Fruit fly (Drosophila melanogaster) whole organism, embryonic: Measurements from ENCODE around the gene tub.

Source experiments
- Atf-2 ChIP-seq: fragments of 200-800 bp; sonication (Bioruptor generic); optimal IDR thresholded peaks from 2 replicates; lab custom pipeline; 2016; ENCODE audit warnings: missing biosample characterization, missing genetic modification characterization
- Bdp1 ChIP-seq: fragments of 200-800 bp; sonication (Bioruptor generic); optimal IDR thresholded peaks from 3 replicates; lab custom pipeline; 2016; ENCODE audit warnings: missing biosample characterization, missing genetic modification characterization
- CG10209 ChIP-seq: fragments of 200-800 bp; sonication (Bioruptor generic); optimal IDR thresholded peaks from 3 replicates; lab custom pipeline; 2017; ENCODE audit warnings: missing biosample characterization, mild to moderate bottlenecking, missing genetic modification characterization, missing genetic modification reagents
- CG11085 ChIP-seq: fragments of 200-800 bp; sonication (Bioruptor generic); IDR thresholded peaks from 2 replicates; pipeline ENCODE4 v1.3.6; 2022; ENCODE audit warnings: missing biosample characterization, missing genetic modification characterization
- CG11398 ChIP-seq: fragments of 200-800 bp; sonication (Bioruptor generic); optimal IDR thresholded peaks from 2 replicates; lab custom pipeline; 2016; ENCODE audit warnings: missing biosample characterization, missing genetic modification characterization
- CG11504 ChIP-seq: fragments of 200-800 bp; sonication (Bioruptor generic); optimal IDR thresholded peaks from 3 replicates; lab custom pipeline; 2019; ENCODE audit warnings: missing biosample characterization, mild to moderate bottlenecking, missing genetic modification characterization, moderate library complexity
- CG12155 ChIP-seq: fragments of 200-800 bp; sonication (Bioruptor generic); optimal IDR thresholded peaks from 3 replicates; lab custom pipeline; 2016; ENCODE audit warnings: missing biosample characterization, missing genetic modification characterization
- CG12219 ChIP-seq: fragments of 200-800 bp; sonication (Bioruptor generic); optimal IDR thresholded peaks from 3 replicates; lab custom pipeline; 2018; ENCODE audit warnings: missing biosample characterization, mild to moderate bottlenecking, missing genetic modification characterization
- CG12391 ChIP-seq: fragments of 200-800 bp; sonication (Bioruptor generic); optimal IDR thresholded peaks from 3 replicates; lab custom pipeline; 2018; ENCODE audit warnings: missing biosample characterization, mild to moderate bottlenecking, missing genetic modification characterization, moderate library complexity
- CG14050 ChIP-seq: fragments of 200-800 bp; sonication (Bioruptor generic); IDR thresholded peaks from 3 replicates; pipeline ENCODE4 v1.3.6; 2022; ENCODE audit warnings: missing biosample characterization, missing genetic modification characterization
- CG15269 ChIP-seq: fragments of 200-800 bp; sonication (Bioruptor generic); optimal IDR thresholded peaks from 2 replicates; lab custom pipeline; 2018; ENCODE audit warnings: missing biosample characterization, mild to moderate bottlenecking, missing genetic modification characterization, moderate library complexity
- CG1602 ChIP-seq: fragments of 200-800 bp; sonication (Bioruptor generic); optimal IDR thresholded peaks from 3 replicates; lab custom pipeline; 2016; ENCODE audit warnings: missing biosample characterization, missing genetic modification characterization
- CG17612 ChIP-seq: fragments of 200-800 bp; sonication (Bioruptor generic); IDR thresholded peaks from 2 replicates; pipeline ENCODE4 v1.3.6; 2022; ENCODE audit warnings: missing biosample characterization, missing genetic modification characterization
- CG18011 ChIP-seq: fragments of 200-800 bp; sonication (Bioruptor generic); optimal IDR thresholded peaks from 2 replicates; lab custom pipeline; 2017; ENCODE audit warnings: missing biosample characterization, missing genetic modification characterization, mild to moderate bottlenecking, moderate library complexity, missing genotype
- CG31365 ChIP-seq: fragments of 200-800 bp; sonication (Bioruptor generic); optimal IDR thresholded peaks from 2 replicates; lab custom pipeline; 2018; ENCODE audit warnings: missing biosample characterization, mild to moderate bottlenecking, missing genetic modification characterization
- CG4707 ChIP-seq: fragments of 200-800 bp; sonication (Bioruptor generic); optimal IDR thresholded peaks from 2 replicates; lab custom pipeline; 2018; ENCODE audit warnings: missing biosample characterization, mild to moderate bottlenecking, missing genetic modification characterization, moderate library complexity
- CG6765 ChIP-seq: fragments of 200-800 bp; sonication (Bioruptor generic); optimal IDR thresholded peaks from 3 replicates; lab custom pipeline; 2017; ENCODE audit warnings: missing biosample characterization, mild to moderate bottlenecking, missing genetic modification characterization
- CG7745 ChIP-seq: fragments of 200-800 bp; sonication (Bioruptor generic); optimal IDR thresholded peaks from 2 replicates; lab custom pipeline; 2018; ENCODE audit warnings: missing biosample characterization, mild to moderate bottlenecking, missing genetic modification characterization, moderate library complexity
- CG8765 ChIP-seq: fragments of 200-800 bp; sonication (Bioruptor generic); IDR thresholded peaks from 2 replicates; pipeline ENCODE4 v1.3.6; 2022; ENCODE audit warnings: missing biosample characterization, missing genetic modification characterization
- CG9215 ChIP-seq: fragments of 200-800 bp; sonication (Bioruptor generic); IDR thresholded peaks from 2 replicates; pipeline ENCODE4 v1.3.6; 2022; ENCODE audit warnings: missing biosample characterization, missing genetic modification characterization
- CG9437 ChIP-seq: fragments of 200-800 bp; sonication (Bioruptor generic); optimal IDR thresholded peaks from 2 replicates; lab custom pipeline; 2018; ENCODE audit warnings: missing biosample characterization, mild to moderate bottlenecking, missing genetic modification characterization
- CkIIα-i1 ChIP-seq: fragments of 200-800 bp; sonication (Bioruptor generic); IDR thresholded peaks from 2 replicates; pipeline ENCODE4 v1.3.6; 2022; ENCODE audit warnings: missing biosample characterization, missing genetic modification characterization
- Doc3 ChIP-seq: fragments of 200-800 bp; sonication (Bioruptor generic); IDR thresholded peaks from 3 replicates; pipeline ENCODE4 v1.3.6; 2022; ENCODE audit warnings: missing biosample characterization, missing genetic modification characterization; ENCODE audit not compliant: partially characterized antibody
- ERR ChIP-seq: fragments of 200-800 bp; sonication (Bioruptor generic); optimal IDR thresholded peaks from 2 replicates; lab custom pipeline; 2016; ENCODE audit warnings: missing biosample characterization, missing genetic modification characterization
- MBD-R2 ChIP-seq: fragments of 200-800 bp; sonication (Bioruptor generic); IDR thresholded peaks from 2 replicates; pipeline ENCODE4 v1.3.6; 2022; ENCODE audit warnings: missing biosample characterization, missing genetic modification characterization
- Med ChIP-seq: fragments of 200-800 bp; sonication (Bioruptor generic); peaks from one replicate; lab custom pipeline; 2016; ENCODE audit warnings: missing biosample characterization, missing genetic modification characterization, mild to moderate bottlenecking, inconsistent platforms, moderate library complexity
- Six4 ChIP-seq: fragments of 200-800 bp; sonication (Bioruptor generic); optimal IDR thresholded peaks from 2 replicates; lab custom pipeline; 2016; ENCODE audit warnings: missing biosample characterization, missing genetic modification characterization
- Sox102F ChIP-seq: fragments of 200-800 bp; sonication (Bioruptor generic); optimal IDR thresholded peaks from 2 replicates; lab custom pipeline; 2018; ENCODE audit warnings: missing biosample characterization, mild to moderate bottlenecking, missing genetic modification characterization, moderate library complexity
- Sry-β ChIP-seq: fragments of 200-800 bp; sonication (Bioruptor generic); optimal IDR thresholded peaks from 2 replicates; lab custom pipeline; 2018; ENCODE audit warnings: missing biosample characterization, mild to moderate bottlenecking, missing genetic modification characterization, moderate library complexity
- ap ChIP-seq: fragments of 200-800 bp; sonication (Bioruptor generic); IDR thresholded peaks from 2 replicates; pipeline ENCODE4 v1.3.6; 2022; ENCODE audit warnings: missing biosample characterization, missing genetic modification characterization
- btn ChIP-seq: fragments of 200-800 bp; sonication (Bioruptor generic); optimal IDR thresholded peaks from 2 replicates; lab custom pipeline; 2016; ENCODE audit warnings: missing biosample characterization, missing genetic modification characterization
- chm ChIP-seq: fragments of 200-800 bp; sonication (Bioruptor generic); IDR thresholded peaks from 2 replicates; pipeline ENCODE4 v1.3.6; 2022; ENCODE audit warnings: missing biosample characterization, missing genetic modification characterization
- chn ChIP-seq: fragments of 200-800 bp; sonication (Bioruptor generic); optimal IDR thresholded peaks from 2 replicates; lab custom pipeline; 2016; ENCODE audit warnings: missing biosample characterization, missing genetic modification characterization
- dati ChIP-seq: fragments of 200-800 bp; sonication (Bioruptor generic); IDR thresholded peaks from 2 replicates; pipeline ENCODE4 v1.3.6; 2022; ENCODE audit warnings: missing biosample characterization, missing genetic modification characterization
- dmrt99B ChIP-seq: fragments of 200-800 bp; sonication (Bioruptor generic); optimal IDR thresholded peaks from 2 replicates; lab custom pipeline; 2018; ENCODE audit warnings: missing biosample characterization, mild to moderate bottlenecking, missing genetic modification characterization, moderate library complexity
- ewg ChIP-seq: fragments of 200-800 bp; sonication (Bioruptor generic); optimal IDR thresholded peaks from 3 replicates; lab custom pipeline; 2017; ENCODE audit warnings: mild to moderate bottlenecking, missing biosample characterization, missing genetic modification reagents, missing genetic modification characterization
- odd ChIP-seq: fragments of 200-800 bp; sonication (Bioruptor generic); optimal IDR thresholded peaks from 2 replicates; lab custom pipeline; 2017; ENCODE audit warnings: missing biosample characterization, mild to moderate bottlenecking, missing genetic modification characterization
- org-1 ChIP-seq: fragments of 200-800 bp; sonication (Bioruptor generic); optimal IDR thresholded peaks from 2 replicates; lab custom pipeline; 2017; ENCODE audit warnings: missing biosample characterization, missing genetic modification characterization
- pros ChIP-seq: fragments of 200-800 bp; sonication (Bioruptor generic); optimal IDR thresholded peaks from 3 replicates; lab custom pipeline; 2019; ENCODE audit warnings: missing biosample characterization, mild to moderate bottlenecking, missing genetic modification characterization, moderate library complexity
- pzg ChIP-seq: fragments of 200-800 bp; sonication (Bioruptor generic); optimal IDR thresholded peaks from 3 replicates; lab custom pipeline; 2018; ENCODE audit warnings: missing biosample characterization, mild to moderate bottlenecking, missing genetic modification characterization, moderate library complexity
- sd ChIP-seq: fragments of 200-800 bp; sonication (Bioruptor generic); optimal IDR thresholded peaks from 3 replicates; lab custom pipeline; 2018; ENCODE audit warnings: missing biosample characterization, mild to moderate bottlenecking, missing genetic modification characterization, moderate library complexity
- sens ChIP-seq: fragments of 200-800 bp; sonication (Bioruptor generic); peaks from one replicate; lab custom pipeline; 2016; ENCODE audit warnings: missing biosample characterization, missing genetic modification characterization
- seq ChIP-seq: fragments of 200-800 bp; sonication (Bioruptor generic); IDR thresholded peaks from 2 replicates; pipeline ENCODE4 v1.3.6; 2022; ENCODE audit warnings: missing biosample characterization, missing genetic modification characterization
- sna ChIP-seq: fragments of 200-800 bp; sonication (Bioruptor generic); IDR thresholded peaks from 2 replicates; pipeline ENCODE4 v1.3.6; 2022; ENCODE audit warnings: missing biosample characterization, missing genetic modification characterization; ENCODE audit not compliant: partially characterized antibody
- yki ChIP-seq: fragments of >200 bp; optimal IDR thresholded peaks from 3 replicates; lab custom pipeline; 2018

tub gene

DNA sequence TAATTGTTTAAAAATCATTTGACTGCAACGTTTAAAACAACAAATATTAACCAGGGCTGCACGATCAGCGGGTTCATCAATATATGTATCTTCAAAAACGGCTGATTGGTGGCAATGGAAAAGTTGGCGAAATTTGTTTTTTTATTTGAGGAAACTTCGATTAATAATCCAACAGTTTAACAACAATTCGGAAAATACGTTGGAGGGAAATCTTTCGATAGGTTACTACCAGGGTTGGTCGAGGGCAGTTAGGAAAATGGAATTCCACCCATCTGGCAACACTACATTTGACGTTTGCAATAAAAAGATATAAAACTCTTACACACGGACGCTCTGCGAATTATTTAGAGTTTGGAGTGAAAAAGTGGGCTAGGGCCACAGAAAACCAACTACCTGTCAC lies 49.6 kb downstream of the tub start, which contains the start of the genes Lipt2 and CG14650 (continued):
- TF ChIP-seq ERR (peak; percentile 40), Sry-β (no peak), Six4 (GFP tag; lab: Kevin White, UChicago) (peak; percentile 35), Med (GFP tag; lab: Kevin White, UChicago) (peak; percentile 94), sna (GFP tag; lab: Robert Waterston, UW) (peak; percentile 46), Sox102F (GFP tag; lab: Kevin White, UChicago) (no peak), CG12155 (GFP tag; lab: Kevin White, UChicago) (peak; percentile 69), CG10209 (GFP tag; lab: Kevin White, UChicago) (peak; percentile 47), CG14050 (GFP tag; lab: Robert Waterston, UW) (no peak), CG17612 (GFP tag; lab: Robert Waterston, UW) (no peak), ewg (GFP tag; lab: Kevin White, UChicago) (peak; percentile 38), CG7745 (tag; lab: Kevin White, UChicago) (no peak), CG31365 (tag; lab: Kevin White, UChicago) (no peak), CG15269 (tag; lab: Kevin White, UChicago) (no peak), yki (lab: Kevin White, UChicago) (no peak), dmrt99B (tag; lab: Kevin White, UChicago) (no peak), CG6765 (GFP tag; lab: Kevin White, UChicago) (no peak), CG4707 (GFP tag; lab: Kevin White, UChicago) (no peak), CG9437 (peak; percentile 54), Doc3 (GFP tag; lab: Robert Waterston, UW) (peak; percentile 56), Bdp1 (GFP tag; lab: Kevin White, UChicago) (peak; percentile 38), sens (GFP tag; lab: Kevin White, UChicago) (peak; percentile 93), CG12219 (GFP tag; lab: Kevin White, UChicago) (no peak), chm (GFP tag; lab: Robert Waterston, UW) (no peak), dati (GFP tag; lab: Robert Waterston, UW) (no peak), odd (no peak), CkIIα-i1 (GFP tag; lab: Robert Waterston, UW) (no peak), ap (no peak), chn (peak; percentile 75), CG11085 (GFP tag; lab: Robert Waterston, UW) (no peak), CG11504 (tag; lab: Kevin White, UChicago) (no peak), CG9215 (GFP tag; lab: Robert Waterston, UW) (peak; percentile 30; the same call in 1 of the 2 replicates), pros (GFP tag; lab: Kevin White, UChicago) (no peak), seq (GFP tag; lab: Robert Waterston, UW) (no peak), btn (GFP tag; lab: Kevin White, UChicago) (peak; percentile 47), CG11398 (GFP tag; lab: Kevin White, UChicago) (no peak), Atf-2 (GFP tag; lab: Kevin White, UChicago) (no peak), CG8765 (no peak), CG1602 (GFP tag; lab: Kevin White, UChicago) (peak; percentile 50), CG18011 (GFP tag; lab: Kevin White, UChicago) (peak; percentile 81), CG12391 (peak; percentile 73), pzg (peak; percentile 81), org-1 (GFP tag; lab: Kevin White, UChicago) (no peak), MBD-R2 (peak; percentile 88), sd (no peak)
